Worm (Caenorhabditis elegans) whole organism, L2 larva: ENCODE data around the gene F55B11.6.

Experiments
- alr-1 ChIP-seq: fragments of 150-350 bp; optimal IDR thresholded peaks from 2 replicates; lab custom pipeline; 2014; ENCODE audit warnings: missing biosample characterization, missing genetic modification characterization
- ama-1 ChIP-seq: fragments of 150-350 bp; optimal IDR thresholded peaks from 2 replicates; lab custom pipeline; 2018; ENCODE audit warnings: inconsistent platforms
- elt-1 ChIP-seq: fragments of 150-350 bp; optimal IDR thresholded peaks from 2 replicates; lab custom pipeline; 2014; ENCODE audit warnings: missing biosample characterization, missing genetic modification characterization
- fos-1 ChIP-seq: fragments of 150-350 bp; optimal IDR thresholded peaks from 2 replicates; lab custom pipeline; 2014; ENCODE audit warnings: missing biosample characterization, missing genetic modification characterization
- mbf-1 ChIP-seq: sonication (generic microtip); optimal IDR thresholded peaks from 2 replicates; lab custom pipeline; 2017; ENCODE audit warnings: missing biosample characterization, missing genetic modification characterization
- mdl-1 ChIP-seq, 2 experiments: fragments of 150-350 bp in 1 of 2; sonication (generic microtip) in 1 of 2; optimal IDR thresholded peaks; 2 replicates each; lab custom pipeline; 2017; ENCODE audit warnings: missing biosample characterization in 2 of 2, missing genetic modification characterization in 2 of 2
- nhr-12 ChIP-seq: fragments of 150-350 bp; optimal IDR thresholded peaks from 2 replicates; lab custom pipeline; 2014; ENCODE audit warnings: missing biosample characterization, missing genetic modification characterization
- nhr-25 ChIP-seq: fragments of 150-350 bp; sonication (generic microtip); optimal IDR thresholded peaks from 3 replicates; lab custom pipeline; 2014; ENCODE audit warnings: missing biosample characterization, missing genetic modification characterization
- nhr-77 ChIP-seq: fragments of 150-350 bp; optimal IDR thresholded peaks from 2 replicates; lab custom pipeline; 2014; ENCODE audit warnings: missing biosample characterization, missing genetic modification characterization
- snpc-4 ChIP-seq: fragments of 150-350 bp; optimal IDR thresholded peaks from 2 replicates; lab custom pipeline; 2014; ENCODE audit warnings: missing biosample characterization, missing genetic modification characterization

ce11 chrIV:14417128-14417527 is at the start of gene F55B11.6:
- TF ChIP-seq nhr-25 (tag; lab: Kevin White, UChicago), result no peak
- no peak for TF ChIP-seq alr-1 (tag; lab: Kevin White, UChicago)
- no peak for TF ChIP-seq nhr-77 (tag; lab: Kevin White, UChicago)
- no peak for TF ChIP-seq ama-1
- no peak for TF ChIP-seq mbf-1 (tag; lab: Kevin White, UChicago)
- no peak for TF ChIP-seq mdl-1 (tag; optimal IDR thresholded peaks at IDR 0.05; lab: Kevin White, UChicago)
- no peak for TF ChIP-seq nhr-12 (tag; lab: Kevin White, UChicago)
- TF ChIP-seq elt-1 (tag; lab: Kevin White, UChicago), result no peak
- TF ChIP-seq fos-1 (tag; lab: Kevin White, UChicago), result no peak
- TF ChIP-seq snpc-4 (tag; lab: Kevin White, UChicago), result no peak
